Worm (Caenorhabditis elegans) whole organism, late embryonic: Measurements from ENCODE around the gene ceh-63.

Source experiments
- K09A11.1 ChIP-seq: sonication (generic microtip); optimal IDR thresholded peaks from 2 replicates; lab custom pipeline; 2017; ENCODE audit warnings: antibody characterized with exemption, mild to moderate bottlenecking, missing genetic modification characterization, missing compliant biosample characterization; ENCODE audit not compliant: insufficient read depth
- ama-1 ChIP-seq: fragments of 150-350 bp; optimal IDR thresholded peaks from 2 replicates; lab custom pipeline; 2014
- ceh-34 ChIP-seq: sonication (generic microtip); optimal IDR thresholded peaks from 2 replicates; lab custom pipeline; 2016; ENCODE audit warnings: mild to moderate bottlenecking, missing genetic modification characterization, missing compliant biosample characterization
- dve-1 ChIP-seq: sonication (generic microtip); optimal IDR thresholded peaks from 2 replicates; lab custom pipeline; 2017; ENCODE audit warnings: antibody characterized with exemption, mild to moderate bottlenecking, missing genetic modification characterization, missing compliant biosample characterization
- elt-4 ChIP-seq: sonication (generic microtip); optimal IDR thresholded peaks from 2 replicates; lab custom pipeline; 2016; ENCODE audit warnings: missing genetic modification characterization, missing compliant biosample characterization
- lin-11 ChIP-seq: fragments of 200-800 bp; sonication (Bioruptor generic); optimal IDR thresholded peaks from 2 replicates; lab custom pipeline; 2018; ENCODE audit warnings: mild to moderate bottlenecking, missing genetic modification characterization, missing compliant biosample characterization
- nhr-11 ChIP-seq: fragments of 150-350 bp; optimal IDR thresholded peaks from 2 replicates; lab custom pipeline; 2014; ENCODE audit warnings: missing biosample characterization, missing genetic modification characterization
- pros-1 ChIP-seq: fragments of 150-350 bp; optimal IDR thresholded peaks from 2 replicates; lab custom pipeline; 2014; ENCODE audit warnings: missing biosample characterization, missing genetic modification reagents, missing genetic modification characterization
- unc-3 ChIP-seq, 2 experiments: fragments of 200-800 bp in 1 of 2; sonication (Bioruptor generic) in 1 of 2; sonication (generic microtip) in 1 of 2; conservative IDR thresholded peaks in 1 of 2; optimal IDR thresholded peaks in 1 of 2; 2 replicates each; pipeline versions ENCODE4 v1.3.6 to Lab custom; 2016 to 2022; ENCODE audit warnings: missing compliant biosample characterization in 2 of 2, missing genetic modification characterization in 2 of 2, missing genetic modification reagents in 1 of 2
- ztf-16 ChIP-seq: sonication (generic microtip); optimal IDR thresholded peaks from 2 replicates; lab custom pipeline; 2017; ENCODE audit warnings: missing genetic modification characterization, missing compliant biosample characterization

DNA sequence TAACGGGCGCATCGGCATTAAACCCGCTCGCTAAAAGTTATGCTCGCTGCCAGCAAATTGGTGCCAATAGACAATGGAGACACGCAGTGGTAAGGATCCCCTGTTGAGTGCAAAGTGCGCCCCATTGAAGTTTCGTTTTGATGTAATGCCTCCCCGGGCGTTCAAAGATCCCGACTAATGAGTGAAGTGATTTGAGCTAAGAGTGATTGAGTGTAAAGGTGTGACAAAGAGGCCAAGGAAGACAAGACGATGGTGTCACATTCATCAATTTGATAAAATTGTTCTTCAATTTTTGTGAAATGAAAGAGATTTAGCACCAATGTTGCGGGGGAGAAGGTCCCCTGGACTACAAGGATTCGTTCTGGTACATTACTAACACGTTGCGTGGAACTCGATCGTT is 9.2 kb upstream of the ceh-63 start:
- TF ChIP-seq lin-11 (tag; lab: Kevin White, UChicago) (no peak), dve-1 (tag; lab: Kevin White, UChicago) (no peak), ceh-34 (tag; lab: Kevin White, UChicago) (no peak), nhr-11 (no peak), ama-1 (lab: Kevin White, UChicago) (no peak), K09A11.1 (no peak), pros-1 (tag; lab: Kevin White, UChicago) (no peak), ztf-16 (no peak), unc-3 (GFP tag; conservative IDR thresholded peaks at IDR 0.05; lab: Robert Waterston, UW) (no peak), unc-3 (tag; optimal IDR thresholded peaks at IDR 0.05; lab: Kevin White, UChicago) (no peak), elt-4 (tag; lab: Kevin White, UChicago) (no peak)
